Fruit fly (Drosophila melanogaster) whole organism, embryonic: ENCODE data around the gene Alg12.
A peak's percentile ranks its signal among the peaks of the same experiment; 100 is the strongest.

Source experiments
- B-H1 ChIP-seq: fragments of 200-800 bp; sonication (Bioruptor generic); IDR thresholded peaks from 3 replicates; pipeline ENCODE4 v1.3.6; 2022; ENCODE audit warnings: missing biosample characterization, missing genetic modification characterization
- Bgb ChIP-seq: fragments of 200-800 bp; sonication (Bioruptor generic); IDR thresholded peaks from 2 replicates; pipeline ENCODE4 v1.3.6; 2022; ENCODE audit warnings: missing biosample characterization, missing genetic modification characterization; ENCODE audit not compliant: partially characterized antibody
- BtbVII ChIP-seq: fragments of 200-800 bp; sonication (Bioruptor generic); optimal IDR thresholded peaks from 3 replicates; lab custom pipeline; 2017; ENCODE audit warnings: missing biosample characterization, mild to moderate bottlenecking, missing genetic modification characterization
- CG10274 ChIP-seq: fragments of 200-800 bp; sonication (Bioruptor generic); optimal IDR thresholded peaks from 3 replicates; lab custom pipeline; 2017; ENCODE audit warnings: missing biosample characterization, mild to moderate bottlenecking, missing genetic modification characterization
- CG10462 ChIP-seq: fragments of 200-800 bp; sonication (Bioruptor generic); optimal IDR thresholded peaks from 2 replicates; lab custom pipeline; 2016; ENCODE audit warnings: missing biosample characterization, missing genetic modification characterization
- CG12071 ChIP-seq: fragments of 200-800 bp; sonication (Bioruptor generic); optimal IDR thresholded peaks from 3 replicates; lab custom pipeline; 2018; ENCODE audit warnings: missing biosample characterization, mild to moderate bottlenecking, missing genetic modification characterization
- CG12659 ChIP-seq: fragments of 200-800 bp; sonication (Bioruptor generic); optimal IDR thresholded peaks from 3 replicates; lab custom pipeline; 2017; ENCODE audit warnings: mild to moderate bottlenecking, missing biosample characterization, missing genetic modification reagents, missing genetic modification characterization
- CG15269 ChIP-seq: fragments of 200-800 bp; sonication (Bioruptor generic); optimal IDR thresholded peaks from 2 replicates; lab custom pipeline; 2018; ENCODE audit warnings: missing biosample characterization, mild to moderate bottlenecking, missing genetic modification characterization, moderate library complexity
- CG17829 ChIP-seq: fragments of 200-800 bp; optimal IDR thresholded peaks from 2 replicates; lab custom pipeline; 2019; ENCODE audit warnings: missing biosample characterization, mild to moderate bottlenecking, missing genetic modification characterization, moderate library complexity
- CG17912 ChIP-seq: fragments of 200-800 bp; sonication (Bioruptor generic); optimal IDR thresholded peaks from 2 replicates; lab custom pipeline; 2018; ENCODE audit warnings: missing biosample characterization, mild to moderate bottlenecking, missing genetic modification characterization
- CG2120 ChIP-seq: fragments of 200-800 bp; sonication (Bioruptor generic); optimal IDR thresholded peaks from 3 replicates; lab custom pipeline; 2016; ENCODE audit warnings: missing biosample characterization, missing genetic modification characterization
- CG6791 ChIP-seq: fragments of 200-800 bp; sonication (Bioruptor generic); IDR thresholded peaks from 3 replicates; pipeline ENCODE4 v1.3.6; 2022; ENCODE audit warnings: missing biosample characterization, missing genetic modification characterization; ENCODE audit not compliant: partially characterized antibody
- CG7372 ChIP-seq: fragments of 200-800 bp; sonication (Bioruptor generic); IDR thresholded peaks from 2 replicates; pipeline ENCODE4 v1.3.6; 2022; ENCODE audit warnings: missing biosample characterization, missing genetic modification characterization
- CG7745 ChIP-seq: fragments of 200-800 bp; sonication (Bioruptor generic); optimal IDR thresholded peaks from 2 replicates; lab custom pipeline; 2018; ENCODE audit warnings: missing biosample characterization, mild to moderate bottlenecking, missing genetic modification characterization, moderate library complexity
- CG8089 ChIP-seq: fragments of 200-800 bp; sonication (Bioruptor generic); optimal IDR thresholded peaks from 3 replicates; lab custom pipeline; 2016; ENCODE audit warnings: missing biosample characterization, missing genetic modification characterization
- CG8359 ChIP-seq: fragments of 200-800 bp; sonication (Bioruptor generic); optimal IDR thresholded peaks from 2 replicates; lab custom pipeline; 2017; ENCODE audit warnings: missing biosample characterization, mild to moderate bottlenecking, missing genetic modification characterization, borderline replicate concordance
- CTCF ChIP-seq: fragments of 200-800 bp; sonication (Bioruptor generic); optimal IDR thresholded peaks from 2 replicates; lab custom pipeline; 2017; ENCODE audit warnings: missing biosample characterization, mild to moderate bottlenecking, missing genetic modification characterization, moderate library complexity
- CrebB ChIP-seq: fragments of 200-800 bp; sonication (Bioruptor generic); optimal IDR thresholded peaks from 3 replicates; lab custom pipeline; 2018; ENCODE audit warnings: missing biosample characterization, mild to moderate bottlenecking, missing genetic modification characterization
- D ChIP-seq, 2 experiments: fragments of 200-800 bp in 1 of 2; fragments of >200 bp in 1 of 2; sonication (Bioruptor generic) in 1 of 2; optimal IDR thresholded peaks; 2 replicates in 1 of 2; 3 replicates in 1 of 2; lab custom pipeline; 2017; ENCODE audit warnings: mild to moderate bottlenecking in 1 of 2, missing biosample characterization in 1 of 2, missing genetic modification characterization in 1 of 2, missing genetic modification reagents in 1 of 2
- Dbx ChIP-seq: fragments of 200-800 bp; sonication (Bioruptor generic); IDR thresholded peaks from 3 replicates; pipeline ENCODE4 v1.3.6; 2022; ENCODE audit warnings: missing biosample characterization, missing genetic modification characterization
- Dfd ChIP-seq, 2 experiments: fragments of >200 bp; optimal IDR thresholded peaks; 2 replicates each; lab custom pipeline; 2017; ENCODE audit warnings: missing biosample characterization in 2 of 2, missing genetic modification characterization in 2 of 2
- Doc2 ChIP-seq: fragments of 200-800 bp; sonication (Bioruptor generic); IDR thresholded peaks from 2 replicates; pipeline ENCODE4 v1.3.6; 2022; ENCODE audit warnings: missing biosample characterization, missing genetic modification characterization
- Eip74EF ChIP-seq, 2 experiments: fragments of 200-800 bp in 1 of 2; fragments of >200 bp in 1 of 2; sonication (Bioruptor generic) in 1 of 2; optimal IDR thresholded peaks; 2 replicates each; lab custom pipeline; 2017 to 2019; ENCODE audit warnings: missing biosample characterization in 2 of 2, missing genetic modification characterization in 2 of 2, mild to moderate bottlenecking in 1 of 2, moderate library complexity in 1 of 2
- HLH54F ChIP-seq: fragments of 200-800 bp; sonication (Bioruptor generic); optimal IDR thresholded peaks from 3 replicates; lab custom pipeline; 2016; ENCODE audit warnings: missing biosample characterization, missing genetic modification characterization
- HmgZ ChIP-seq: fragments of 200-800 bp; sonication (Bioruptor generic); optimal IDR thresholded peaks from 2 replicates; lab custom pipeline; 2018; ENCODE audit warnings: missing biosample characterization, mild to moderate bottlenecking, missing genetic modification characterization
- MESR4 ChIP-seq: fragments of 200-800 bp; sonication (Bioruptor generic); optimal IDR thresholded peaks from 2 replicates; lab custom pipeline; 2018; ENCODE audit warnings: missing biosample characterization, mild to moderate bottlenecking, missing genetic modification characterization, moderate library complexity
- Mes4 ChIP-seq: fragments of 200-800 bp; sonication (Bioruptor generic); optimal IDR thresholded peaks from 2 replicates; lab custom pipeline; 2016; ENCODE audit warnings: missing biosample characterization, missing genetic modification characterization
- Rx ChIP-seq: fragments of 200-800 bp; sonication (Bioruptor generic); IDR thresholded peaks from 2 replicates; pipeline ENCODE4 v1.3.6; 2022; ENCODE audit warnings: missing biosample characterization, missing genetic modification characterization
- Xrp1 ChIP-seq: fragments of 200-800 bp; sonication (Bioruptor generic); IDR thresholded peaks from 2 replicates; pipeline ENCODE4 v1.3.6; 2022; ENCODE audit warnings: missing biosample characterization, missing genetic modification characterization
- chif ChIP-seq, 2 experiments: fragments of 200-800 bp; sonication (Bioruptor generic); optimal IDR thresholded peaks; 3 replicates each; lab custom pipeline; 2016; ENCODE audit warnings: missing biosample characterization in 2 of 2, missing genetic modification characterization in 2 of 2
- dati ChIP-seq: fragments of 200-800 bp; sonication (Bioruptor generic); IDR thresholded peaks from 2 replicates; pipeline ENCODE4 v1.3.6; 2022; ENCODE audit warnings: missing biosample characterization, missing genetic modification characterization
- eyg ChIP-seq: fragments of 200-800 bp; sonication (Bioruptor generic); optimal IDR thresholded peaks from 3 replicates; lab custom pipeline; 2016; ENCODE audit warnings: missing biosample characterization, missing genetic modification characterization
- her ChIP-seq: fragments of 200-800 bp; sonication (Bioruptor generic); optimal IDR thresholded peaks from 2 replicates; lab custom pipeline; 2016; ENCODE audit warnings: missing biosample characterization, missing genetic modification characterization
- hth ChIP-seq: fragments of >200 bp; optimal IDR thresholded peaks from 2 replicates; lab custom pipeline; 2017; ENCODE audit warnings: inconsistent platforms
- kah ChIP-seq: fragments of 200-800 bp; sonication (Bioruptor generic); optimal IDR thresholded peaks from 2 replicates; lab custom pipeline; 2018; ENCODE audit warnings: missing biosample characterization, mild to moderate bottlenecking, missing genetic modification characterization
- kay ChIP-seq: fragments of 200-800 bp; sonication (Bioruptor generic); optimal IDR thresholded peaks from 2 replicates; lab custom pipeline; 2016; ENCODE audit warnings: missing biosample characterization, missing genetic modification characterization
- lmd ChIP-seq: fragments of 200-800 bp; sonication (Bioruptor generic); IDR thresholded peaks from 2 replicates; pipeline ENCODE4 v1.3.6; 2022; ENCODE audit warnings: missing biosample characterization, missing genetic modification characterization
- ranshi ChIP-seq: fragments of 200-800 bp; sonication (Bioruptor generic); IDR thresholded peaks from 2 replicates; pipeline ENCODE4 v1.3.6; 2022; ENCODE audit warnings: missing biosample characterization, missing genetic modification characterization
- run ChIP-seq: fragments of 200-800 bp; sonication (Bioruptor generic); optimal IDR thresholded peaks from 3 replicates; lab custom pipeline; 2018; ENCODE audit warnings: missing biosample characterization, mild to moderate bottlenecking, missing genetic modification characterization
- sqz ChIP-seq: fragments of 200-800 bp; sonication (Bioruptor generic); optimal IDR thresholded peaks from 3 replicates; lab custom pipeline; 2018; ENCODE audit warnings: missing biosample characterization, mild to moderate bottlenecking, missing genetic modification characterization
- yki ChIP-seq: fragments of >200 bp; optimal IDR thresholded peaks from 3 replicates; lab custom pipeline; 2018

The Alg12 gene

dm6 chr3R:9725121-9725956 is 31.0 kb upstream of the Alg12 start, which contains the start of gene hyd (continued):
- TF ChIP-seq CG8359 (no peak), CG7745 (tag; lab: Kevin White, UChicago) (no peak), kay (GFP tag; lab: Kevin White, UChicago) (no peak), CG12071 (GFP tag; lab: Kevin White, UChicago) (no peak), Eip74EF (GFP tag; optimal IDR thresholded peaks at IDR 0.05; lab: Kevin White, UChicago) (no peak), CG15269 (tag; lab: Kevin White, UChicago) (no peak), her (GFP tag; lab: Kevin White, UChicago) (no peak), BtbVII (no peak), D (optimal IDR thresholded peaks at IDR 0.05; lab: Kevin White, UChicago) (no peak), D (GFP tag; optimal IDR thresholded peaks at IDR 0.05; lab: Kevin White, UChicago) (no peak), CG10274 (GFP tag; lab: Kevin White, UChicago) (no peak), CG7372 (GFP tag; lab: Robert Waterston, UW) (no peak), HmgZ (peak; percentile 28), CG6791 (GFP tag; lab: Robert Waterston, UW) (peak; percentile 88), Dfd (GFP tag; optimal IDR thresholded peaks at IDR 0.05; lab: Kevin White, UChicago) (no peak), CG8089 (GFP tag; lab: Kevin White, UChicago) (no peak), Mes4 (GFP tag; lab: Kevin White, UChicago) (no peak), HLH54F (GFP tag; lab: Kevin White, UChicago) (no peak), CG12659 (peak; percentile 77), CrebB (no peak), sqz (GFP tag; lab: Kevin White, UChicago) (no peak), Xrp1 (no peak), kah (GFP tag; lab: Kevin White, UChicago) (no peak), run (tag; lab: Kevin White, UChicago) (no peak), lmd (no peak), MESR4 (peak; percentile 92), chif (GFP tag; optimal IDR thresholded peaks at IDR 0.05; lab: Kevin White, UChicago) (no peak), CTCF (GFP tag; lab: Kevin White, UChicago) (peak; percentile 34), ranshi (GFP tag; lab: Robert Waterston, UW) (no peak), dati (GFP tag; lab: Robert Waterston, UW) (no peak), CG17912 (GFP tag; lab: Kevin White, UChicago) (no peak), hth (no peak), CG2120 (GFP tag; lab: Kevin White, UChicago) (no peak), CG10462 (GFP tag; lab: Kevin White, UChicago) (no peak), Dbx (GFP tag; lab: Robert Waterston, UW) (no peak), B-H1 (GFP tag; lab: Robert Waterston, UW) (no peak), eyg (GFP tag; lab: Kevin White, UChicago) (no peak), CG17829 (tag; lab: Kevin White, UChicago) (peak; percentile 53), yki (lab: Kevin White, UChicago) (no peak), Rx (GFP tag; lab: Robert Waterston, UW) (no peak), Doc2 (GFP tag; lab: Robert Waterston, UW) (no peak), Bgb (GFP tag; lab: Robert Waterston, UW) (peak; percentile 85)
